Fruit fly (Drosophila melanogaster) whole organism, wandering third instar larva: ENCODE results near the gene CG1791.

Experiments
- CG9705 ChIP-seq: fragments of 200-800 bp; sonication (Bioruptor generic); optimal IDR thresholded peaks from 2 replicates; lab custom pipeline; 2018; ENCODE audit warnings: missing biosample characterization, mild to moderate bottlenecking, missing genetic modification characterization
- Dfd ChIP-seq: fragments of >200 bp; optimal IDR thresholded peaks from 2 replicates; lab custom pipeline; 2017; ENCODE audit warnings: missing biosample characterization, missing genetic modification characterization
- GATAd ChIP-seq: sonication (Bioruptor generic); optimal IDR thresholded peaks from 2 replicates; lab custom pipeline; 2016; ENCODE audit warnings: missing biosample characterization, missing genetic modification characterization
- Hr83 ChIP-seq: fragments of 200-300 bp; sonication (Bioruptor generic); optimal IDR thresholded peaks from 2 replicates; lab custom pipeline; 2016; ENCODE audit warnings: missing biosample characterization, mild to moderate bottlenecking, missing genetic modification characterization, moderate library complexity; ENCODE audit not compliant: poor library complexity, severe bottlenecking
- Jra ChIP-seq: sonication (Bioruptor generic); optimal IDR thresholded peaks from 2 replicates; lab custom pipeline; 2016; ENCODE audit warnings: missing biosample characterization, missing genetic modification characterization
- Mio ChIP-seq: sonication (Bioruptor generic); optimal IDR thresholded peaks from 2 replicates; lab custom pipeline; 2016; ENCODE audit warnings: missing biosample characterization, missing genetic modification characterization
- brk ChIP-seq: fragments of 200-800 bp; sonication (Bioruptor generic); optimal IDR thresholded peaks from 2 replicates; lab custom pipeline; 2016; ENCODE audit warnings: missing biosample characterization, mild to moderate bottlenecking, missing genetic modification characterization
- foxo ChIP-seq, 2 experiments: fragments of 200-800 bp; sonication (Bioruptor generic); optimal IDR thresholded peaks; 2 replicates in 1 of 2; 3 replicates in 1 of 2; lab custom pipeline; 2016 to 2017; ENCODE audit warnings: missing biosample characterization in 2 of 2, missing genetic modification characterization in 2 of 2
- pan ChIP-seq: fragments of >200 bp; optimal IDR thresholded peaks from 2 replicates; lab custom pipeline; 2017
- psq ChIP-seq: fragments of 200-800 bp; sonication (Bioruptor generic); optimal IDR thresholded peaks from 3 replicates; lab custom pipeline; 2017; ENCODE audit warnings: missing biosample characterization, mild to moderate bottlenecking, missing genetic modification characterization, moderate library complexity
- woc ChIP-seq: sonication (Bioruptor generic); optimal IDR thresholded peaks from 2 replicates; lab custom pipeline; 2016; ENCODE audit warnings: missing biosample characterization, mild to moderate bottlenecking, missing genetic modification characterization

DNA sequence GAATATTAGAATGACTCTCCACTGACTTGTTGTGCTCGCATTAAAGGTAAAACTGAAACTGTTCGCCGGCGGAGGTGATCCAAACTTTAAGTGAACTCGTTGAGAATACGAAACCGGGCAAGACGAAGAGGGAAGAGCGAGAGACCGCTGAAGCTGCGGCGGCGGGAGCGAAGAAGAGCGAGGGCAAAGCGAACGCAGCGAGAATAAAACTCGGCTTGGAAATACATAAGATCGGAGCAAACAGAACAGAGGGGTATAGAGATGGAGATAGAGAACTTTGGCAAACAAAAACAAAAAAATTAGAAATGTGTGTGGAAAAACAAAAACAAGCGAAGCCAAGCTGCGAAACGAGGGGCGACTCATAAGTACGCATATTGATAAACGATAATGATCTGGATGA lies 33.8 kb downstream of the CG1791 start, which contains the start of gene Idgf4:
- TF ChIP-seq GATAd (GFP tag; lab: Kevin White, UChicago) (no peak), Mio (GFP tag; lab: Kevin White, UChicago) (no peak), woc (GFP tag; lab: Kevin White, UChicago) (no peak), pan (no peak), Hr83 (GFP tag; lab: Kevin White, UChicago) (no peak), psq (peak; percentile 65), Dfd (GFP tag; lab: Kevin White, UChicago) (no peak), brk (no peak), Jra (GFP tag; lab: Kevin White, UChicago) (no peak), CG9705 (GFP tag; lab: Kevin White, UChicago) (no peak), foxo (GFP tag; optimal IDR thresholded peaks at IDR 0.05; lab: Kevin White, UChicago) (no peak)
